Fruit fly (Drosophila melanogaster) whole organism: Measurements from ENCODE around the gene dj-1beta.

ENCODE experiments used
- Dll ChIP-seq: fragments of >200 bp; optimal IDR thresholded peaks from 2 replicates; lab custom pipeline; 2017
- usp ChIP-seq: fragments of >200 bp; optimal IDR thresholded peaks from 2 replicates; lab custom pipeline; 2017; ENCODE audit warnings: missing biosample characterization, missing genetic modification characterization, mixed read lengths

- TF ChIP-seq usp (GFP tag; lab: Kevin White, UChicago): no peak
- no peak for TF ChIP-seq Dll (lab: Kevin White, UChicago)
Measured at dm6 chr3R:30770709-30771108, 36.2 kb upstream of the dj-1beta start.
